Worm (Caenorhabditis elegans) whole organism, L3 larva: ENCODE measurements around the gene B0303.14.

Experiments
- R02D3.7 ChIP-seq: fragments of 150-350 bp; optimal IDR thresholded peaks from 2 replicates; lab custom pipeline; 2014; ENCODE audit warnings: missing biosample characterization, missing genetic modification characterization
- aly-2 ChIP-seq: fragments of 150-350 bp; optimal IDR thresholded peaks from 2 replicates; lab custom pipeline; 2014; ENCODE audit warnings: missing biosample characterization, missing genetic modification characterization
- ceh-82 ChIP-seq: fragments of 150-350 bp; optimal IDR thresholded peaks from 2 replicates; lab custom pipeline; 2014; ENCODE audit warnings: missing biosample characterization, missing genetic modification characterization
- ceh-9 ChIP-seq: sonication (generic microtip); optimal IDR thresholded peaks from 2 replicates; lab custom pipeline; 2018; ENCODE audit warnings: missing biosample characterization, missing genetic modification characterization
- egl-27 ChIP-seq: sonication (generic microtip); optimal IDR thresholded peaks from 4 replicates; lab custom pipeline; 2017; ENCODE audit warnings: missing biosample characterization, missing genetic modification reagents, missing genetic modification characterization
- egl-5 ChIP-seq: fragments of 150-350 bp; optimal IDR thresholded peaks from 2 replicates; lab custom pipeline; 2017; ENCODE audit warnings: missing biosample characterization, missing genetic modification reagents, missing genetic modification characterization, inconsistent platforms
- mdl-1 ChIP-seq: fragments of 150-350 bp; optimal IDR thresholded peaks from 2 replicates; lab custom pipeline; 2014; ENCODE audit warnings: missing biosample characterization, missing genetic modification characterization
- nfya-1 ChIP-seq: sonication (generic microtip); optimal IDR thresholded peaks from 2 replicates; lab custom pipeline; 2017; ENCODE audit warnings: missing genetic modification characterization, mild to moderate bottlenecking, missing compliant biosample characterization, antibody characterized with exemption, moderate library complexity; ENCODE audit not compliant: insufficient read depth
- nhr-11 ChIP-seq: fragments of 150-350 bp; optimal IDR thresholded peaks from 2 replicates; lab custom pipeline; 2014; ENCODE audit warnings: missing biosample characterization, missing genetic modification characterization
- nhr-28 ChIP-seq: fragments of 150-350 bp; optimal IDR thresholded peaks from 2 replicates; lab custom pipeline; 2014; ENCODE audit warnings: missing biosample characterization, missing genetic modification characterization
- nhr-76 ChIP-seq: fragments of 150-350 bp; sonication (generic microtip); optimal IDR thresholded peaks from 5 replicates; lab custom pipeline; 2014; ENCODE audit warnings: missing biosample characterization, missing genetic modification characterization
- unc-62 ChIP-seq: fragments of 150-350 bp; sonication (generic microtip); optimal IDR thresholded peaks from 4 replicates; lab custom pipeline; 2014; ENCODE audit warnings: missing biosample characterization, missing genetic modification reagents, missing genetic modification characterization

- no peak for TF ChIP-seq ceh-9 (tag; lab: Kevin White, UChicago)
- no peak for TF ChIP-seq R02D3.7 (tag; lab: Kevin White, UChicago)
- TF ChIP-seq ceh-82 (tag; lab: Kevin White, UChicago), result no peak
- TF ChIP-seq nhr-28 (tag; lab: Kevin White, UChicago), result no peak
- TF ChIP-seq unc-62, result no peak
- TF ChIP-seq aly-2 (tag; lab: Kevin White, UChicago), result no peak
- TF ChIP-seq mdl-1 (tag; lab: Kevin White, UChicago), result no peak
- TF ChIP-seq egl-5, result no peak
- no peak for TF ChIP-seq nfya-1 (tag; lab: Kevin White, UChicago)
- TF ChIP-seq egl-27 (tag; lab: Kevin White, UChicago), result no peak
- no peak for TF ChIP-seq nhr-76
- TF ChIP-seq nhr-11, result no peak
These were observed 3.8 kb upstream of the B0303.14 start, which contains the start of gene hipr-1 for ce11 chrIII:8719769-8720252.
